Fruit fly (Drosophila melanogaster) Kc167 (cell line): ENCODE results near the gene ich.

Experiments used
- Myc ChIP-seq: fragments of >200 bp; optimal IDR thresholded peaks from 2 replicates; lab custom pipeline; 2017; ENCODE audit warnings: missing external identifiers
- Sin3A ChIP-seq: fragments of >200 bp; optimal IDR thresholded peaks from 2 replicates; lab custom pipeline; 2018; ENCODE audit warnings: missing external identifiers
- h ChIP-seq: fragments of >200 bp; optimal IDR thresholded peaks from 3 replicates; lab custom pipeline; 2018; ENCODE audit warnings: missing external identifiers
- insv ChIP-seq: fragments of >200 bp; optimal IDR thresholded peaks from 3 replicates; lab custom pipeline; 2018; ENCODE audit warnings: missing external identifiers
- psq ChIP-seq: fragments of >200 bp; optimal IDR thresholded peaks from 2 replicates; lab custom pipeline; 2017; ENCODE audit warnings: missing external identifiers
- ttk ChIP-seq: sonication (Bioruptor generic); optimal IDR thresholded peaks from 2 replicates; lab custom pipeline; 2017; ENCODE audit warnings: missing external identifiers

The ich gene

DNA sequence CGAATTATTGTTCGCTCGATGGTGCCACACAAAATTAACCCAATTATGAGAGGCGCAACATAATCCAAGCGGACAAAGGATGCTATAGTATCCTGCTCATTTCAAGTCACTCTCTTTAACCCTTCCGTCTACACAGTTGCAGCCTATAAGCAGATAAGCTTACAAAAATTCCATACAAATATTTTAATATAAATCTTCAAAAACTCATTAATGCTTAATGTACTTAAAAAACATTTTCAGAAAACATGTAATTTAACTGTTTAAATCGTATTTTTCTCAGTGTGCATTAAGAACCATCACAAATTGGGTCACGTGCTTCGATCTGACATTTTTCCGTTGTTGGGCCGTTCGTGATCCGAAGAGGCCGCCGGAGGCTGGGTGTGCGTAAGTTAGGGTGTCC, 6.0 kb upstream of the ich start:
- no peak for TF ChIP-seq psq (lab: Kevin White, UChicago)
- TF ChIP-seq Myc: no peak
- TF ChIP-seq insv (lab: Kevin White, UChicago): no peak
- no peak for TF ChIP-seq Sin3A (lab: Kevin White, UChicago)
- no peak for TF ChIP-seq h (lab: Kevin White, UChicago)
- no peak for TF ChIP-seq ttk (lab: Kevin White, UChicago)

DNA sequence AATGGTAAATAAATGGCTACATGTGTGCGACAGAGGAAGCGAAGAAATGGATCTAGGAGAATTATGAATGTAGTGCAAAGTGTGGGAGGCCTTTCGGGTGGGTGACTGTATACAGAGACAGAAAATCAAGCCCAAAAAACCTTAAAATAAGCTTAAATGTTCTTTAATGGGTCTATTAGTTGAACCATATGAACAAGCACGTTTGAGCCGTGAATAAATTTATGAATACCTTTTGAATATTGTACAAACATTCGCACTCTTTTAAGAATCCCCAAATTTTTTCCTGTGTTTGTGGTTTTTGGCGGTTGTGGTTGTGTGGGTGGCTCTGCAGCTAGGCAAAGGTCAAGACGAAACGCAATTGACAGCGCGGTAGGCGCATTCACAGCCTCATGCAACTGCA, 3.8 kb upstream of the ich start:
- TF ChIP-seq Myc (no peak), psq (lab: Kevin White, UChicago) (no peak), ttk (lab: Kevin White, UChicago) (no peak), h (lab: Kevin White, UChicago) (no peak), insv (lab: Kevin White, UChicago) (no peak), Sin3A (lab: Kevin White, UChicago) (no peak)

dm6 chr3R:8965546-8965945, 2.7 kb upstream of the ich start:
- TF ChIP-seq ttk (lab: Kevin White, UChicago): no peak
- no peak for TF ChIP-seq Sin3A (lab: Kevin White, UChicago)
- TF ChIP-seq h (lab: Kevin White, UChicago): no peak
- TF ChIP-seq insv (lab: Kevin White, UChicago): no peak
- TF ChIP-seq psq (lab: Kevin White, UChicago): no peak
- no peak for TF ChIP-seq Myc

DNA sequence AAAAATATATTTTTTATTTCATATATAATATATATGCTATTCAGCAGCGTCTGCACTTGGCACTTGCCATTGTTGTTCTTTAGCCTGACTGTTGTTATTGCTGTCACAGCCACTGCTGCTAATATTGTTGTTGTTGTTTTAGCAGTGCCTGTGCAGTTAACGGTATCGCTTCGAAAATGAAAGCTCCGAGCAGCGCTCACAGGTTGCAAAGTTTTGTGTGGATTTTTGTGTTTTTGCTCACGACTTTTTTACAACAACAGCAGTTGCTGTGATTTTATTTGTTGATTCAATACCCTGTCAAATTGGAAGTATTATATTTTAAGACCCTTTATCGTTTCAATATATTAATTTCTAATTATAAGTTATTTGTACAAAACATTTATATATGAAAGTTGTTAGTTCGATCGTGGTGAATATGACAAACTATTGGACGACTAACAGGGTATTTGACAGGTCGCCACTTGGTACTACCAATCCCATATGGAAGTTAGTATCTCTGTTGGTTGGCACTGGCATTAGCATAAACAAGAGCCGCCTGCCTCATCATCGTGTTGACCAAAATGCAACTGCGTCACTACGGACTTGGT, 1.0 kb upstream of the ich start:
- TF ChIP-seq insv (lab: Kevin White, UChicago): no peak

DNA sequence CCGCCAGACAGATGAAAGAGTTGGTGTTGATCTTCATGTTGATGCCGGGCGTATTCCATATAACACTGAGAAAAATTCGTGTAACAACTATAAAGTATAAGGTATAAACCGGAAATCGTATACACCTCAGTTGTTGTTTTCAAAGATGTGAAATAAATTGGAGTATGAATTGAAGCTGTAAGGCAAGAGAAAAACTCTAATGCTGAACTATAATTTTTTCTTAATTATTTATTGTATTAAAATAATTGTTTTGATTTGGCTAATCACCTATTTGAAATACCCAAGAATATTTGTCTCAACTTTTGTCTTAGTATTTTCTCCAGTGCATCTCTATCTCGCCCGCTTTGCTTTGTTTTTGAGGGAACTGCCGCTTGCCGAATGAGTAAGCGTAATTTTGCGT, 2.5 kb downstream of the ich start:
- TF ChIP-seq Myc (no peak), psq (lab: Kevin White, UChicago) (no peak), Sin3A (lab: Kevin White, UChicago) (no peak), ttk (lab: Kevin White, UChicago) (no peak), insv (lab: Kevin White, UChicago) (no peak), h (lab: Kevin White, UChicago) (no peak)

dm6 chr3R:8959153-8959552, 3.7 kb downstream of the ich start:
- TF ChIP-seq Myc: no peak
- no peak for TF ChIP-seq insv (lab: Kevin White, UChicago)
- no peak for TF ChIP-seq Sin3A (lab: Kevin White, UChicago)
- no peak for TF ChIP-seq psq (lab: Kevin White, UChicago)
- TF ChIP-seq h (lab: Kevin White, UChicago): no peak
- no peak for TF ChIP-seq ttk (lab: Kevin White, UChicago)

DNA sequence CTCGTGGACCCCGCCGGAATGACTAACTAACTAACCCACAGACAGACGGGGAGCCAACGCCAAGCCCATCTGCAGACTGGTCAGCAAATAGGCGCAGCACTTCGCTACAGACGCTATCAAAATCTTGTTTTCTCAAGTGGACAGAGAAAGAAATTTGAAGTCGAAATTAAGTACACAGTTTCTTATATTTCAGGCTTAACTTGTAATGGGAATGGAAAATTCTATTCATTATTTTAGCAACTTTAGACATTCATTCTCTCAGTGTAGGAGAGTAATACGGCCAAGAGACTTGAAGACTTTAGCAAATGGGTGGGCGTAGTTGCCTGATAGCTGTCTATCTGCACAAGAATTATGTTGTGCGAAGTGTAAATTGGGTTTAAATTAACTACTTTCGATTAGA, 4.5 kb downstream of the ich start:
- TF ChIP-seq h (lab: Kevin White, UChicago) (no peak), ttk (lab: Kevin White, UChicago) (no peak)

DNA sequence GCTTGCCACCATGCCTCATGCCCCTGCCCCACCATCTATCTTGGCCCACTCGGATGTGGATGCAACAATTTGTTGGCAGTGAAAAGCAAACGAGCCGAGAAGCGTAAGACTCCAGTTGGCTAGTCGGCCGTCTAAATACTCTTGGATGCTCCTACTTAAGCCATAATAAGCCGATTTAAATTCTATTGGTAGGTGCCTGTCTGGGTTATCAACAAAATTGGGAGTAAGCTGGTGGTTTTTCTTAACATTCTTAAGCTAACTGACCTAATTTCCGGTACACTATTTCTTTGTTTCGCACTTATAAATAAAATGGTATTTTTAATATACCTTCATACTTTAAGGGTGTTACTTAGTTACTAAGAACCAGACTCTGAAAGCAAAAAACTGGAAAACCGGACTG, 5.1 kb downstream of the ich start:
- no peak for TF ChIP-seq psq (lab: Kevin White, UChicago)
- no peak for TF ChIP-seq insv (lab: Kevin White, UChicago)
- TF ChIP-seq ttk (lab: Kevin White, UChicago): no peak
- no peak for TF ChIP-seq Myc
- TF ChIP-seq Sin3A (lab: Kevin White, UChicago): no peak
- no peak for TF ChIP-seq h (lab: Kevin White, UChicago)

DNA sequence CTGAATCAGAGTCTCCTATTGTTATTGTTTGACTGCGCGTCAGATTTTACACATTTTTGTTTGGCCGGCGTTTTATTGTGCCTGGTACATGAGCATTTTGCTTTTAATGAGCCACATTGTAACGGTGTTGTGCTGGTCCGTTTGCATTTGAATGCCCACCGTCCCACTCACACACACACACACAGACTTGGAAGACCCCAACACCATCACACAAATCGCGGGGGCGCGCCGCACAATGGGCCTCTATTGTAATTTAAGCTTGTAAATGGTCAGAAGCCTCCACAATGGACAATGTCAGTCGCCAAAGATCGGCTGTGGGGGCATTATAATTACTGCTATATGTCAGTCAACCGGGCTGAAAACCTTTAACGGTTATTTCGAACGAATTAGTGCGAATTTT, 6.5 kb downstream of the ich start:
- no peak for TF ChIP-seq Myc
- no peak for TF ChIP-seq insv (lab: Kevin White, UChicago)
- TF ChIP-seq ttk (lab: Kevin White, UChicago): no peak
- no peak for TF ChIP-seq h (lab: Kevin White, UChicago)
- no peak for TF ChIP-seq Sin3A (lab: Kevin White, UChicago)
- TF ChIP-seq psq (lab: Kevin White, UChicago): no peak

DNA sequence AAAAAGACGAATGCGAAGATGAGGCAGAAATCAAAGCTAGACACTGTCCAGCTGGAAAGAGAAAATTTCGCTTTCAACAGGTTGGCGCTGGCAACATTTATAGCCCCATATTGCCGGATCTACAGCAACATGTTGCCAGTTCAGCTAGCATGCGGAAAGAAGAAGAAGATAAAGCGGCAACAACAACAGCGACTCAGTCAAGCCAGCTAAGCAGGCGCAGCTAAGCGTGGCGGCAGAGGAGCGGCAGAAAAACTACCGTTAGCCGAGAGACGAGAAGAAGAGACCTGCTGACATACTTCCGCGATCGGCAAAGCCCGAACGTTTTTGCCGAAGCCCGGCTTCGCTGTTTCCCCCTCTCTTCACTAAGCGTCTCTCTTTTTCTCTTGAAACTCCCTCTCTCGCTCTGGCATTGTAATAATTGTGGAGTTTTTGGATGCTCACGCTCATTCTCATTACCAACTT, 7.4 kb downstream of the ich start:
- no peak for TF ChIP-seq h (lab: Kevin White, UChicago)
- no peak for TF ChIP-seq insv (lab: Kevin White, UChicago)

DNA sequence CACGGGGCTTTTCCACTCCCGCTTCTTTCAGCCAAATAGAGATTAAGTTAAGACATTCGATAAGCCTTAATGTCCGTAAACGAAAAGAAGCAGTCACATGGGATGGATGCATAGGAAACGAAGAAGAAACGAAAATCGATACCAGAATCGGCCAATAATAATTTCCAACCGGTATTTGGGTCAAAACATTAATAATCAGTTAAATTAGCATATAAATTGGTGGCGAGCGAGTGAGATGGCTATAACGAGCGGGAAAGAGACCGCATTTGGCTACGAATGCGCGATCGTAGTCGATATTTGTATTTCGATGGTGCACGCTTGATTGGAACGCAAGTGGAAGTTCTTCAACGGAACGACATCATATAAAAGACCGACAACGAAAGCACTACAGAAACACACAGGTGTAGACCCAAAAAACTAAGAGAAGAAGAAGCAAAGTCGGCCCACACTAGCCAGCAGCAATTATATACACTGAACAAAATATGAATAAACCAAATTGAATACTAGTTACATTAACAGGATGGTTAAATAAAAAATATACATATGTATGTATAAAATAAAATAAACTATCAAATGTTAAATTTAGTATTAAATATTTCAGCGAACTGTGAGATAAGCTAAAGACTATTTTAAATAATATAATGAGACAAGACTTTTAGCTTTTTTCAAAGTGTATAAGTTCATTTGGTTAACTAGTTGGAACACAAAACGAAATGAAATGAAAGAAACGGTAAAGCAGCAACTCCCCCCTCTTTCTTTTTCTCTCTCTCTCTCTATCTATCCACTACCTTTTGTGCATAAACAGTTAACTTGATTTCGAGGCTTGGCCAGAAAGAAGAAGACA, 8.1 kb downstream of the ich start:
- TF ChIP-seq psq (lab: Kevin White, UChicago) (no peak), Sin3A (lab: Kevin White, UChicago) (no peak), h (lab: Kevin White, UChicago) (no peak), insv (lab: Kevin White, UChicago) (no peak), ttk (lab: Kevin White, UChicago) (no peak), Myc (no peak)

dm6 chr3R:8949334-8950066, 13.3 kb downstream of the ich start:
- TF ChIP-seq Sin3A (lab: Kevin White, UChicago) (no peak), ttk (lab: Kevin White, UChicago) (no peak), h (lab: Kevin White, UChicago) (no peak), insv (lab: Kevin White, UChicago) (no peak), Myc (no peak), psq (lab: Kevin White, UChicago) (no peak)
